Fruit fly (Drosophila melanogaster): ENCODE measurements around the gene Nelf-A.

dm6 chr3R:21274870-21275269 is 51.4 kb downstream of the Nelf-A start:
- TF ChIP-seq dmrt11E (tag; optimal IDR thresholded peaks at IDR 0.05), result no peak
- no peak for TF ChIP-seq Atf-2 (GFP tag; optimal IDR thresholded peaks at IDR 0.05)
- no peak for TF ChIP-seq CG3726 (GFP tag; IDR thresholded peaks at IDR 0.05)
- no peak for TF ChIP-seq wek (GFP tag; optimal IDR thresholded peaks at IDR 0.05)
- TF ChIP-seq emc (GFP tag; optimal IDR thresholded peaks at IDR 0.05), result no peak
- no peak for TF ChIP-seq CG4854 (GFP tag; optimal IDR thresholded peaks at IDR 0.05)
- no peak for TF ChIP-seq Fer2 (tag; optimal IDR thresholded peaks at IDR 0.05)
- no peak for TF ChIP-seq cato (GFP tag; optimal IDR thresholded peaks at IDR 0.05; ENCODE audit: borderline replicate concordance)
- no peak for TF ChIP-seq CG17359 (tag; optimal IDR thresholded peaks at IDR 0.05)
- no peak for TF ChIP-seq CG12299 (tag; optimal IDR thresholded peaks at IDR 0.05)
